Worm (Caenorhabditis elegans): ENCODE measurements around the gene ZK287.7.

DNA sequence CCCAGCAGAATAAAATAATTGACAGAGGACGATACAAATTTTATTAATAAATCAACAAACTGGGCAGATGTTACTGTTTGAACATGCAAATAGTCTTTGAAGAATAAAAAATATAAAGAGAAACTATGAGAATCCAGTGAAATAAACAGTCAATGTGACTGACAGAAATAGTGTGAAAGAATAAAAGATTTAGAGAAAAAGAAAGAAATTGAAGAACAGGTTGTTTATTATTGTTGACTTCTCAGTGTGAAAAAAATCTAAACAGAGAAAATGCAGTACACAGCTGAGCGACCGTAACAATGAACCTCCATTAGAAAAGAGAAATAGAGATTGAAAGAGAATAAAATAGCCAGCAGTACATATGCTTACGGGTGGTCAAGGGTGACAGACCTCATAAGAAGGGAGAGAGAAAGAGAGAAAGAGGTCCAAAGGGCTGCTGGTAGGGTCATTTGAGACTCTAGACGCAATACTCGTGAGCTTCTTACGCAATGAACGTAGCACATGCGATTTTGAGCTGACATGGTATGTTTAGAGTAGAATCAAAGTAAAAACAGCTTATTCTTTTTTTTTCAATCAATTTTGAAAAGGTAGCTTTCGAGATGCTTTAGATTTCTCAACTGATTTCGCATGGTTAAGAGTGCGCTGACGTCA lies 31.3 kb downstream of the ZK287.7 start, which contains the start of gene slcr-46.3:
- TF ChIP-seq lsy-2 (tag; optimal IDR thresholded peaks at IDR 0.05) (no peak), pha-4 (tag; optimal IDR thresholded peaks at IDR 0.05) (peak; percentile 43), nhr-28 (tag; optimal IDR thresholded peaks at IDR 0.05) (no peak), blmp-1 (tag; optimal IDR thresholded peaks at IDR 0.05) (no peak), unc-62 (GFP tag; optimal IDR thresholded peaks at IDR 0.05) (peak; percentile 10), nhr-12 (tag; optimal IDR thresholded peaks at IDR 0.05) (no peak), ztf-11 (tag; optimal IDR thresholded peaks at IDR 0.05) (no peak), snpc-4 (tag; optimal IDR thresholded peaks at IDR 0.05) (no peak), ceh-39 (tag; optimal IDR thresholded peaks at IDR 0.05) (no peak), tbx-8 (GFP tag; optimal IDR thresholded peaks at IDR 0.05) (no peak), elt-1 (tag; optimal IDR thresholded peaks at IDR 0.05; ENCODE audit: borderline replicate concordance, insufficient read depth) (no peak), ham-2 (GFP tag; optimal IDR thresholded peaks at IDR 0.05) (peak; percentile 32), mab-5 (tag; optimal IDR thresholded peaks at IDR 0.05) (peak; percentile 6)

Measured in whole organism, mixed stage, embryonic.